Worm (Caenorhabditis elegans): ENCODE measurements around the gene spp-8.

The spp-8 gene

ce11 chrIV:8499956-8500355 lies 18.5 kb downstream of the spp-8 start:
- TF ChIP-seq unc-39 (tag; optimal IDR thresholded peaks at IDR 0.05): no peak
- TF ChIP-seq ztf-11 (tag; optimal IDR thresholded peaks at IDR 0.05): no peak
- no peak for TF ChIP-seq R02D3.7 (tag; optimal IDR thresholded peaks at IDR 0.05)
- TF ChIP-seq F13H6.1 (tag; optimal IDR thresholded peaks at IDR 0.05): no peak
- TF ChIP-seq nhr-12 (tag; optimal IDR thresholded peaks at IDR 0.05): no peak
- TF ChIP-seq ceh-16 (tag; optimal IDR thresholded peaks at IDR 0.05): no peak
- TF ChIP-seq dmd-4 (tag; optimal IDR thresholded peaks at IDR 0.05): no peak

ce11 chrIV:8501382-8501781 lies 19.9 kb downstream of the spp-8 start, which contains the start of gene C28C12.1:
C28C12.1 (plus strand) TSS chrIV:8501682.
- TF ChIP-seq elt-3 (tag; optimal IDR thresholded peaks at IDR 0.05): no peak
- no peak for TF ChIP-seq lin-39 (tag; optimal IDR thresholded peaks at IDR 0.05)
- no peak for TF ChIP-seq ceh-16 (tag; optimal IDR thresholded peaks at IDR 0.05)
- no peak for TF ChIP-seq nhr-129 (tag; optimal IDR thresholded peaks at IDR 0.05)
- no peak for TF ChIP-seq elt-1 (tag; optimal IDR thresholded peaks at IDR 0.05)
- no peak for TF ChIP-seq F13H6.1 (tag; optimal IDR thresholded peaks at IDR 0.05)
- TF ChIP-seq ceh-82 (tag; optimal IDR thresholded peaks at IDR 0.05): no peak
- no peak for TF ChIP-seq zag-1 (tag; optimal IDR thresholded peaks at IDR 0.05)
- no peak for TF ChIP-seq nhr-77 (tag; optimal IDR thresholded peaks at IDR 0.05)
- no peak for TF ChIP-seq gmeb-1 (tag; optimal IDR thresholded peaks at IDR 0.05)
- TF ChIP-seq snpc-4 (tag; optimal IDR thresholded peaks at IDR 0.05): no peak
- TF ChIP-seq ZK546.5 (tag; optimal IDR thresholded peaks at IDR 0.05): no peak
- TF ChIP-seq nhr-25 (tag; optimal IDR thresholded peaks at IDR 0.05): no peak
- no peak for TF ChIP-seq ama-1 (optimal IDR thresholded peaks at IDR 0.05)
- TF ChIP-seq egl-27 (tag; optimal IDR thresholded peaks at IDR 0.05): no peak
- TF ChIP-seq unc-62 (GFP tag; optimal IDR thresholded peaks at IDR 0.05): no peak
- no peak for TF ChIP-seq nhr-6 (tag; optimal IDR thresholded peaks at IDR 0.05)
- TF ChIP-seq unc-55 (GFP tag; optimal IDR thresholded peaks at IDR 0.05): no peak

ce11 chrIV:8506034-8506433 lies 24.6 kb downstream of the spp-8 start:
- no peak for TF ChIP-seq elt-1 (tag; optimal IDR thresholded peaks at IDR 0.05)

- peak; percentile 26 for TF ChIP-seq snpc-4 (tag; optimal IDR thresholded peaks at IDR 0.05)
- peak; percentile 20 for TF ChIP-seq nhr-129 (tag; optimal IDR thresholded peaks at IDR 0.05)
- peak; percentile 92 for TF ChIP-seq fos-1 (tag; optimal IDR thresholded peaks at IDR 0.05)
- TF ChIP-seq lin-13 (GFP tag; optimal IDR thresholded peaks at IDR 0.05): no peak
Observed at ce11 chrIV:8510534-8510933, 29.1 kb downstream of the spp-8 start, which contains the start of gene tag-77. tag-77 (minus strand) TSS chrIV:8510548.

ce11 chrIV:8511056-8511455 lies 29.6 kb downstream of the spp-8 start, which contains the start of gene mes-6:
mes-6 (plus strand) TSS chrIV:8511284.
- TF ChIP-seq gmeb-1 (tag; optimal IDR thresholded peaks at IDR 0.05): peak; percentile 82
- no peak for TF ChIP-seq elt-1 (tag; optimal IDR thresholded peaks at IDR 0.05)
- no peak for TF ChIP-seq F13H6.1 (tag; optimal IDR thresholded peaks at IDR 0.05)
- peak; percentile 67 for TF ChIP-seq unc-55 (GFP tag; optimal IDR thresholded peaks at IDR 0.05)
- TF ChIP-seq nhr-11 (tag; optimal IDR thresholded peaks at IDR 0.05): no peak
- TF ChIP-seq nhr-129 (tag; optimal IDR thresholded peaks at IDR 0.05): peak; percentile 17
- no peak for TF ChIP-seq nhr-237 (tag; optimal IDR thresholded peaks at IDR 0.05)
- TF ChIP-seq nhr-21 (tag; optimal IDR thresholded peaks at IDR 0.05): no peak
- TF ChIP-seq C34F6.9 (tag; optimal IDR thresholded peaks at IDR 0.05): peak; percentile 45
- no peak for TF ChIP-seq egl-27 (tag; optimal IDR thresholded peaks at IDR 0.05)
- no peak for TF ChIP-seq mdl-1 (tag; optimal IDR thresholded peaks at IDR 0.05)
- peak; percentile 48 for TF ChIP-seq lin-13 (GFP tag; optimal IDR thresholded peaks at IDR 0.05)
- peak; percentile 33 for TF ChIP-seq crh-2 (tag; optimal IDR thresholded peaks at IDR 0.05)
- TF ChIP-seq lsy-2 (tag; optimal IDR thresholded peaks at IDR 0.05): peak in 1 of 2 experiments; percentile 70
- TF ChIP-seq sma-3 (GFP tag; optimal IDR thresholded peaks at IDR 0.05): peak; percentile 2
- no peak for TF ChIP-seq zag-1 (tag; optimal IDR thresholded peaks at IDR 0.05)
- TF ChIP-seq fos-1 (tag; optimal IDR thresholded peaks at IDR 0.05): peak; percentile 14
- TF ChIP-seq ama-1 (optimal IDR thresholded peaks at IDR 0.05): no peak
- TF ChIP-seq nhr-77 (tag; optimal IDR thresholded peaks at IDR 0.05): no peak
- no peak for TF ChIP-seq dmd-4 (tag; optimal IDR thresholded peaks at IDR 0.05)
- no peak for TF ChIP-seq elt-3 (tag; optimal IDR thresholded peaks at IDR 0.05)
- peak; percentile 17 for TF ChIP-seq snpc-4 (tag; optimal IDR thresholded peaks at IDR 0.05)
- TF ChIP-seq peb-1 (tag; optimal IDR thresholded peaks at IDR 0.05): no peak
- TF ChIP-seq ceh-82 (tag; optimal IDR thresholded peaks at IDR 0.05): no peak

Data from whole organism, L2 larva.